Fruit fly (Drosophila melanogaster) whole organism, embryonic: ENCODE measurements around the gene CG6168.
A peak's percentile ranks its signal among the peaks of the same experiment; 100 is the strongest.

Experiments
- Atf6 ChIP-seq: fragments of 200-800 bp; sonication (Bioruptor generic); IDR thresholded peaks from 2 replicates; pipeline ENCODE4 v1.3.6; 2022; ENCODE audit warnings: missing biosample characterization, missing genetic modification characterization
- CG10147 ChIP-seq: fragments of 200-800 bp; sonication (Bioruptor generic); optimal IDR thresholded peaks from 2 replicates; lab custom pipeline; 2019; ENCODE audit warnings: missing biosample characterization, mild to moderate bottlenecking, missing genetic modification characterization, moderate library complexity
- CG10209 ChIP-seq: fragments of 200-800 bp; sonication (Bioruptor generic); optimal IDR thresholded peaks from 3 replicates; lab custom pipeline; 2017; ENCODE audit warnings: missing biosample characterization, mild to moderate bottlenecking, missing genetic modification characterization, missing genetic modification reagents
- CG12236 ChIP-seq: fragments of 200-800 bp; sonication (Bioruptor generic); optimal IDR thresholded peaks from 2 replicates; lab custom pipeline; 2016; ENCODE audit warnings: missing biosample characterization, missing genetic modification characterization
- CG12769 ChIP-seq: fragments of 200-800 bp; sonication (Bioruptor generic); optimal IDR thresholded peaks from 2 replicates; lab custom pipeline; 2019; ENCODE audit warnings: missing biosample characterization, mild to moderate bottlenecking, missing genetic modification characterization, moderate library complexity
- CG13296 ChIP-seq: fragments of 200-800 bp; sonication (Bioruptor generic); optimal IDR thresholded peaks from 3 replicates; lab custom pipeline; 2018; ENCODE audit warnings: missing biosample characterization, mild to moderate bottlenecking, missing genetic modification characterization
- CG13624 ChIP-seq: fragments of 200-800 bp; sonication (Bioruptor generic); optimal IDR thresholded peaks from 2 replicates; lab custom pipeline; 2016; ENCODE audit warnings: missing biosample characterization, missing genetic modification characterization
- CG18599 ChIP-seq: fragments of 200-800 bp; sonication (Bioruptor generic); optimal IDR thresholded peaks from 3 replicates; lab custom pipeline; 2017; ENCODE audit warnings: missing biosample characterization, missing genetic modification characterization, mild to moderate bottlenecking, moderate library complexity, missing genetic modification reagents
- CG18619 ChIP-seq: fragments of 200-800 bp; sonication (Bioruptor generic); optimal IDR thresholded peaks from 3 replicates; lab custom pipeline; 2017; ENCODE audit warnings: missing biosample characterization, mild to moderate bottlenecking, missing genetic modification characterization
- CG2120 ChIP-seq: fragments of 200-800 bp; sonication (Bioruptor generic); optimal IDR thresholded peaks from 3 replicates; lab custom pipeline; 2016; ENCODE audit warnings: missing biosample characterization, missing genetic modification characterization
- CG3995 ChIP-seq: fragments of 200-800 bp; sonication (Bioruptor generic); optimal IDR thresholded peaks from 3 replicates; lab custom pipeline; 2016; ENCODE audit warnings: missing biosample characterization, missing genetic modification characterization
- CG6175 ChIP-seq: fragments of 200-800 bp; sonication (Bioruptor generic); IDR thresholded peaks from 3 replicates; pipeline ENCODE4 v1.3.6; 2022; ENCODE audit warnings: missing biosample characterization, missing genetic modification characterization
- CG6683 ChIP-seq: fragments of 200-800 bp; sonication (Bioruptor generic); optimal IDR thresholded peaks from 2 replicates; lab custom pipeline; 2017; ENCODE audit warnings: missing biosample characterization, mild to moderate bottlenecking, missing genetic modification characterization, missing genetic modification reagents
- CG7839 ChIP-seq: fragments of 200-800 bp; sonication (Bioruptor generic); optimal IDR thresholded peaks from 3 replicates; lab custom pipeline; 2018; ENCODE audit warnings: missing biosample characterization, mild to moderate bottlenecking, missing genetic modification characterization, moderate library complexity
- CG8290 ChIP-seq, 3 experiments: fragments of 200-800 bp; sonication (Bioruptor generic); optimal IDR thresholded peaks; 2 replicates each; lab custom pipeline; 2016 to 2019; ENCODE audit warnings: missing biosample characterization in 3 of 3, missing genetic modification characterization in 3 of 3, mild to moderate bottlenecking in 2 of 3, moderate library complexity in 1 of 3
- CG9817 ChIP-seq: fragments of 200-800 bp; sonication (Bioruptor generic); optimal IDR thresholded peaks from 2 replicates; lab custom pipeline; 2018; ENCODE audit warnings: missing biosample characterization, mild to moderate bottlenecking, missing genetic modification characterization, moderate library complexity
- CG9932 ChIP-seq: fragments of 200-800 bp; sonication (Bioruptor generic); IDR thresholded peaks from 2 replicates; pipeline ENCODE4 v1.3.6; 2022; ENCODE audit warnings: missing biosample characterization, missing genetic modification characterization
- CHES-1-like ChIP-seq: fragments of 200-800 bp; sonication (Bioruptor generic); optimal IDR thresholded peaks from 2 replicates; lab custom pipeline; 2016; ENCODE audit warnings: missing biosample characterization, missing genetic modification characterization
- CTCF ChIP-seq: fragments of 200-800 bp; sonication (Bioruptor generic); optimal IDR thresholded peaks from 2 replicates; lab custom pipeline; 2017; ENCODE audit warnings: missing biosample characterization, mild to moderate bottlenecking, missing genetic modification characterization, moderate library complexity
- CoRest ChIP-seq: fragments of 200-800 bp; sonication (Bioruptor generic); optimal IDR thresholded peaks from 3 replicates; lab custom pipeline; 2018; ENCODE audit warnings: missing biosample characterization, mild to moderate bottlenecking, missing genetic modification characterization, moderate library complexity
- D19A ChIP-seq: fragments of 200-800 bp; optimal IDR thresholded peaks from 3 replicates; lab custom pipeline; 2019; ENCODE audit warnings: missing biosample characterization, mild to moderate bottlenecking, missing genetic modification characterization, moderate library complexity
- Dad ChIP-seq: fragments of 200-800 bp; sonication (Bioruptor generic); optimal IDR thresholded peaks from 3 replicates; lab custom pipeline; 2016; ENCODE audit warnings: missing biosample characterization, missing genetic modification characterization
- Doc3 ChIP-seq: fragments of 200-800 bp; sonication (Bioruptor generic); IDR thresholded peaks from 3 replicates; pipeline ENCODE4 v1.3.6; 2022; ENCODE audit warnings: missing biosample characterization, missing genetic modification characterization; ENCODE audit not compliant: partially characterized antibody
- ERR ChIP-seq: fragments of 200-800 bp; sonication (Bioruptor generic); optimal IDR thresholded peaks from 2 replicates; lab custom pipeline; 2016; ENCODE audit warnings: missing biosample characterization, missing genetic modification characterization
- Eip74EF ChIP-seq, 2 experiments: fragments of 200-800 bp in 1 of 2; fragments of >200 bp in 1 of 2; sonication (Bioruptor generic) in 1 of 2; optimal IDR thresholded peaks; 2 replicates each; lab custom pipeline; 2017 to 2019; ENCODE audit warnings: missing biosample characterization in 2 of 2, missing genetic modification characterization in 2 of 2, mild to moderate bottlenecking in 1 of 2, moderate library complexity in 1 of 2
- Gug ChIP-seq: fragments of 200-800 bp; sonication (Bioruptor generic); IDR thresholded peaks from 4 replicates; pipeline ENCODE4 v1.3.6; 2022; ENCODE audit warnings: missing biosample characterization, missing genetic modification characterization
- HLH3B ChIP-seq: fragments of 200-800 bp; sonication (Bioruptor generic); IDR thresholded peaks from 2 replicates; pipeline ENCODE4 v1.3.6; 2022; ENCODE audit warnings: missing biosample characterization, missing genetic modification characterization
- Hand ChIP-seq: fragments of 200-800 bp; sonication (Bioruptor generic); optimal IDR thresholded peaks from 2 replicates; lab custom pipeline; 2017; ENCODE audit warnings: mild to moderate bottlenecking, missing biosample characterization, missing genetic modification reagents, missing genetic modification characterization
- Hey ChIP-seq: fragments of 200-800 bp; sonication (Bioruptor generic); optimal IDR thresholded peaks from 3 replicates; lab custom pipeline; 2018; ENCODE audit warnings: missing biosample characterization, mild to moderate bottlenecking, missing genetic modification characterization
- HmgZ ChIP-seq: fragments of 200-800 bp; sonication (Bioruptor generic); optimal IDR thresholded peaks from 2 replicates; lab custom pipeline; 2018; ENCODE audit warnings: missing biosample characterization, mild to moderate bottlenecking, missing genetic modification characterization
- NFAT ChIP-seq: fragments of 200-800 bp; sonication (Bioruptor generic); IDR thresholded peaks from 2 replicates; pipeline ENCODE4 v1.3.6; 2022; ENCODE audit warnings: missing biosample characterization, missing genetic modification characterization
- Ravus ChIP-seq: fragments of 200-800 bp; sonication (Bioruptor generic); IDR thresholded peaks from 2 replicates; pipeline ENCODE4 v1.3.6; 2022; ENCODE audit warnings: missing biosample characterization, missing genetic modification characterization
- Rfx ChIP-seq: fragments of 200-800 bp; sonication (Bioruptor generic); IDR thresholded peaks from 2 replicates; pipeline ENCODE4 v1.3.6; 2022; ENCODE audit warnings: missing biosample characterization, missing genetic modification characterization
- ara ChIP-seq: fragments of 200-800 bp; sonication (Bioruptor generic); IDR thresholded peaks from 2 replicates; pipeline ENCODE4 v1.3.6; 2022; ENCODE audit warnings: missing biosample characterization, missing genetic modification characterization
- chinmo ChIP-seq: fragments of 200-800 bp; sonication (Bioruptor generic); IDR thresholded peaks from 4 replicates; pipeline ENCODE4 v1.3.6; 2022; ENCODE audit warnings: missing biosample characterization, missing genetic modification characterization; ENCODE audit not compliant: partially characterized antibody
- cwo ChIP-seq: fragments of 200-800 bp; sonication (Bioruptor generic); optimal IDR thresholded peaks from 3 replicates; lab custom pipeline; 2017; ENCODE audit warnings: missing biosample characterization, missing genetic modification characterization, mild to moderate bottlenecking, moderate library complexity, missing genetic modification reagents
- ftz-f1 ChIP-seq: fragments of 200-800 bp; sonication (Bioruptor generic); optimal IDR thresholded peaks from 2 replicates; lab custom pipeline; 2016; ENCODE audit warnings: missing biosample characterization, missing genetic modification characterization
- fu2 ChIP-seq: fragments of 200-800 bp; sonication (Bioruptor generic); optimal IDR thresholded peaks from 2 replicates; lab custom pipeline; 2016; ENCODE audit warnings: missing biosample characterization, missing genetic modification characterization
- gce ChIP-seq: fragments of 200-800 bp; sonication (Bioruptor generic); IDR thresholded peaks from 3 replicates; pipeline ENCODE4 v1.3.6; 2022; ENCODE audit warnings: missing biosample characterization, missing genetic modification characterization
- gt ChIP-seq: fragments of 200-800 bp; sonication (Bioruptor generic); IDR thresholded peaks from 2 replicates; pipeline ENCODE4 v1.3.6; 2022; ENCODE audit warnings: missing biosample characterization, missing genetic modification characterization
- hb ChIP-seq: fragments of 200-800 bp; sonication (Bioruptor generic); IDR thresholded peaks from 3 replicates; pipeline ENCODE4 v1.3.6; 2022; ENCODE audit warnings: missing biosample characterization, missing genetic modification characterization; ENCODE audit not compliant: partially characterized antibody
- kay ChIP-seq: fragments of 200-800 bp; sonication (Bioruptor generic); optimal IDR thresholded peaks from 2 replicates; lab custom pipeline; 2016; ENCODE audit warnings: missing biosample characterization, missing genetic modification characterization
- mam ChIP-seq: fragments of 200-800 bp; sonication (Bioruptor generic); optimal IDR thresholded peaks from 3 replicates; lab custom pipeline; 2016; ENCODE audit warnings: missing biosample characterization, missing genetic modification characterization
- ranshi ChIP-seq: fragments of 200-800 bp; sonication (Bioruptor generic); IDR thresholded peaks from 2 replicates; pipeline ENCODE4 v1.3.6; 2022; ENCODE audit warnings: missing biosample characterization, missing genetic modification characterization
- row ChIP-seq: fragments of 200-800 bp; sonication (Bioruptor generic); IDR thresholded peaks from 3 replicates; pipeline ENCODE4 v1.3.6; 2022; ENCODE audit warnings: missing biosample characterization, missing genetic modification characterization
- slp2 ChIP-seq: fragments of 200-800 bp; sonication (Bioruptor generic); optimal IDR thresholded peaks from 2 replicates; lab custom pipeline; 2016; ENCODE audit warnings: missing biosample characterization, missing genetic modification characterization
- yki ChIP-seq: fragments of >200 bp; optimal IDR thresholded peaks from 3 replicates; lab custom pipeline; 2018
- zen2 ChIP-seq: fragments of 200-800 bp; sonication (Bioruptor generic); IDR thresholded peaks from 3 replicates; pipeline ENCODE4 v1.3.6; 2022; ENCODE audit warnings: missing biosample characterization, missing genetic modification characterization; ENCODE audit not compliant: partially characterized antibody

The CG6168 gene

DNA sequence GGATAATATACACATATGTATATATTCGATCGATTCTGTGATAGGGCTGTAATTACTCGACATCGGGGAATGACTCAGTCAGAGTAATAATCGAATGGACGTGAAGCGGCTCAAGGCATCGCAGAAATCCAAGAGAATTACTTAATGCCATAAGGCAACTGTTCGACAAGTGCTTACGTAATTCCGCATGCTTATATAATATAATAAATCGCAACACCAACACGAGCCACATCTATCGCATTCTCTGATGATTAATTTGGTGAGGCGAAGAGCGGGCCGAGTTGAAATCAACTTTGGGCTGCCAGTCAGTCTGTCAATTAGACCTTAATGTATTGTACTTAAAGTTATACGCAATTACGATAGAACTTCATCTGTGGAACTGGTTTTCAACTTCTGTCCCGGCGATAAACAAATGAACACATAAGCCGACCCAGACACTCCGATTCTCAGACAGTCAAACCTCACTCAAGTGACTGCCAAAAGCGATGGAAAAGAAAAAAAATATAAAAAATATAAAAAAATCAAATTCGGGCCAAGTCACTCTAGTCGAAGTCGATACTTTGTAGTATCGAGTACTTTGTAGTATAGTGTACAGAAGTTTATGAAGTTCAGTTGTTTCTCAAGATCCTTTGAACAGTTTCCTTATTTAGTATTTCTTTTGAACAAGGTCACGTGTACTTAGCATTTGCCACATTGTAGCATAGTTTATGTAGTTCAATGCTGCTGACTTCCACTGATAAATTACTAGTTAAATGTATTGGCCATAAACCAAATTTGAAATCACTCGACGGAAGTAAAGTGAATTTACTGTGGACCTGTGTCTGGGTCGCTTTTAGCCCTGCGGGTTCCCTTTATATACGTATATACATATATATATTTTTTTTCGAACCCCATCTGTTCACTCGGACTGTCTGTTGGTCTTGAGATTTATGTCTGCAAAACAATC lies 902 bp upstream of the CG6168 start (continued):
- TF ChIP-seq zen2 (GFP tag; lab: Robert Waterston, UW) (no peak), Doc3 (GFP tag; lab: Robert Waterston, UW) (no peak), ftz-f1 (GFP tag; lab: Kevin White, UChicago) (no peak), Eip74EF (GFP tag; optimal IDR thresholded peaks at IDR 0.05; lab: Kevin White, UChicago) (no peak), Hand (GFP tag; lab: Kevin White, UChicago) (peak; percentile 11), D19A (tag; lab: Kevin White, UChicago) (peak; percentile 14), Dad (GFP tag; lab: Kevin White, UChicago) (no peak), CTCF (GFP tag; lab: Kevin White, UChicago) (no peak), CG13624 (peak; percentile 26), NFAT (GFP tag; lab: Robert Waterston, UW) (peak; percentile 23; the same call in 1 of the 2 replicates), gce (GFP tag; lab: Robert Waterston, UW) (0 out of 3 replicates have a peak, but pooled peaks have one; percentile 6), gt (GFP tag; lab: Robert Waterston, UW) (no peak), slp2 (GFP tag; lab: Kevin White, UChicago) (no peak), Atf6 (GFP tag; lab: Robert Waterston, UW) (no peak), Hey (tag; lab: Kevin White, UChicago) (no peak), CG12236 (GFP tag; lab: Kevin White, UChicago) (no peak), chinmo (GFP tag; lab: Robert Waterston, UW) (0 out of 4 replicates have a peak, but pooled peaks have one; percentile 35), CG9817 (tag; lab: Kevin White, UChicago) (peak; percentile 4), Rfx (GFP tag; lab: Robert Waterston, UW) (0 out of 2 replicates have a peak, but pooled peaks have one; percentile 16), CG18599 (GFP tag; lab: Kevin White, UChicago) (peak; percentile 41), CG9932 (GFP tag; lab: Robert Waterston, UW) (peak; percentile 64), CG10147 (GFP tag; lab: Kevin White, UChicago) (peak; percentile 55), Gug (no peak), CG10209 (GFP tag; lab: Kevin White, UChicago) (peak; percentile 9), HmgZ (tag; lab: Kevin White, UChicago) (no peak), CHES-1-like (no peak), HLH3B (GFP tag; lab: Robert Waterston, UW) (no peak), kay (GFP tag; lab: Kevin White, UChicago) (no peak), CG6683 (GFP tag; lab: Kevin White, UChicago) (no peak), yki (lab: Kevin White, UChicago) (no peak), row (0 out of 3 replicates have a peak, but pooled peaks have one; percentile 10), CG2120 (GFP tag; lab: Kevin White, UChicago) (peak; percentile 61), CG18619 (peak; percentile 26), cwo (GFP tag; lab: Kevin White, UChicago) (peak; percentile 41), ERR (GFP tag; lab: Kevin White, UChicago) (no peak), Ravus (GFP tag; lab: Robert Waterston, UW) (no peak), CG8290 (GFP tag; optimal IDR thresholded peaks at IDR 0.05; lab: Kevin White, UChicago) (no peak), CG8290 (tag; optimal IDR thresholded peaks at IDR 0.05; lab: Kevin White, UChicago) (peak in 1 of 2 experiments; percentile 37), CG6175 (GFP tag; lab: Robert Waterston, UW) (peak; percentile 40; the same call in 2 of the 3 replicates), ara (GFP tag; lab: Robert Waterston, UW) (no peak), CoRest (tag; lab: Kevin White, UChicago) (peak; percentile 30), hb (GFP tag; lab: Robert Waterston, UW) (no peak), CG12769 (tag; lab: Kevin White, UChicago) (no peak), CG3995 (GFP tag; lab: Kevin White, UChicago) (no peak), mam (GFP tag; lab: Kevin White, UChicago) (no peak), ranshi (GFP tag; lab: Robert Waterston, UW) (no peak), fu2 (no peak), CG7839 (tag; lab: Kevin White, UChicago) (peak; percentile 10), CG13296 (GFP tag; lab: Kevin White, UChicago) (peak; percentile 4)
